Worm (Caenorhabditis elegans) whole organism, young adult: ENCODE results near the gene R09F10.1.
"Not testable (repeated sequence)": the region's sequence is repeated elsewhere in the genome, so short reads cannot be mapped to it uniquely, and the experiment has no call there.

Source experiments
- C06A6.2 ChIP-seq: fragments of 200-800 bp; sonication (Bioruptor generic); conservative IDR thresholded peaks from 2 replicates; pipeline ENCODE4 v1.3.6; 2022; ENCODE audit warnings: missing genetic modification characterization, missing compliant biosample characterization
- F10E7.11 ChIP-seq: sonication (generic microtip); optimal IDR thresholded peaks from 2 replicates; lab custom pipeline; 2017; ENCODE audit warnings: mild to moderate bottlenecking, missing genetic modification characterization, moderate library complexity, missing compliant biosample characterization
- F22D6.2 ChIP-seq: sonication (generic microtip); optimal IDR thresholded peaks from 2 replicates; lab custom pipeline; 2016; ENCODE audit warnings: mild to moderate bottlenecking, missing genetic modification characterization, missing compliant biosample characterization
- F23B12.7 ChIP-seq: sonication (generic microtip); optimal IDR thresholded peaks from 2 replicates; lab custom pipeline; 2017; ENCODE audit warnings: missing genetic modification characterization, mild to moderate bottlenecking, missing compliant biosample characterization, antibody characterized with exemption, moderate library complexity; ENCODE audit not compliant: insufficient read depth
- K11D2.4 ChIP-seq: fragments of 200-800 bp; sonication (Bioruptor generic); IDR thresholded peaks from 2 replicates; pipeline ENCODE4 v1.3.6; 2022; ENCODE audit warnings: missing genetic modification reagents, missing genetic modification characterization, missing compliant biosample characterization
- aptf-2 ChIP-seq: fragments of 200-800 bp; sonication (Bioruptor generic); conservative IDR thresholded peaks from 2 replicates; pipeline ENCODE4 v1.3.6; 2022; ENCODE audit warnings: missing genetic modification reagents, missing genetic modification characterization, missing compliant biosample characterization
- aptf-3 ChIP-seq: fragments of 200-800 bp; sonication (Bioruptor generic); IDR thresholded peaks from 2 replicates; pipeline ENCODE4 v1.3.6; 2022; ENCODE audit warnings: missing genetic modification characterization, missing compliant biosample characterization
- attf-3 ChIP-seq: fragments of 200-800 bp; sonication (Bioruptor generic); conservative IDR thresholded peaks from 2 replicates; pipeline ENCODE4 v1.3.6; 2022; ENCODE audit warnings: missing genetic modification reagents, missing genetic modification characterization, missing compliant biosample characterization
- attf-5 ChIP-seq: fragments of 200-800 bp; sonication (Bioruptor generic); optimal IDR thresholded peaks from 2 replicates; lab custom pipeline; 2018; ENCODE audit warnings: mild to moderate bottlenecking, missing genetic modification characterization, missing compliant biosample characterization
- ceh-79 ChIP-seq: sonication (generic microtip); optimal IDR thresholded peaks from 2 replicates; lab custom pipeline; 2017; ENCODE audit warnings: mild to moderate bottlenecking, missing genetic modification characterization, missing compliant biosample characterization
- ceh-91 ChIP-seq: fragments of 200-800 bp; sonication (Bioruptor generic); IDR thresholded peaks from 2 replicates; pipeline ENCODE4 v1.3.6; 2022; ENCODE audit warnings: missing genetic modification reagents, missing genetic modification characterization, missing compliant biosample characterization
- chd-7 ChIP-seq: sonication (generic microtip); optimal IDR thresholded peaks from 2 replicates; lab custom pipeline; 2016; ENCODE audit warnings: mild to moderate bottlenecking, missing genetic modification characterization, moderate library complexity, missing compliant biosample characterization
- dox-1 ChIP-seq: fragments of 200-800 bp; sonication (Bioruptor generic); IDR thresholded peaks from 2 replicates; pipeline ENCODE4 v1.3.6; 2022; ENCODE audit warnings: missing genetic modification reagents, missing genetic modification characterization, missing compliant biosample characterization
- efl-1 ChIP-seq: fragments of 150-350 bp; optimal IDR thresholded peaks from 2 replicates; lab custom pipeline; 2014; ENCODE audit warnings: missing biosample characterization, missing genetic modification reagents, missing genetic modification characterization
- egrh-3 ChIP-seq: fragments of 200-800 bp; sonication (Bioruptor generic); IDR thresholded peaks from 2 replicates; pipeline ENCODE4 v1.3.6; 2022; ENCODE audit warnings: missing genetic modification reagents, missing genetic modification characterization, missing compliant biosample characterization
- fkh-3 ChIP-seq: sonication (generic microtip); optimal IDR thresholded peaks from 2 replicates; lab custom pipeline; 2016; ENCODE audit warnings: mild to moderate bottlenecking, missing genetic modification characterization, missing compliant biosample characterization
- hrde-1 ChIP-seq: sonication (generic microtip); optimal IDR thresholded peaks from 2 replicates; lab custom pipeline; 2016; ENCODE audit warnings: missing genetic modification characterization, mild to moderate bottlenecking, missing compliant biosample characterization, moderate library complexity, missing genotype, missing genetic modification reagents, borderline replicate concordance
- lir-1 ChIP-seq: fragments of 200-800 bp; sonication (Bioruptor generic); conservative IDR thresholded peaks from 2 replicates; pipeline ENCODE4 v1.3.6; 2022; ENCODE audit warnings: missing genetic modification reagents, missing genetic modification characterization, missing compliant biosample characterization
- lsl-1 ChIP-seq: fragments of 200-800 bp; sonication (Bioruptor generic); optimal IDR thresholded peaks from 2 replicates; lab custom pipeline; 2018; ENCODE audit warnings: mild to moderate bottlenecking, missing genetic modification characterization, moderate library complexity, missing compliant biosample characterization
- lsy-27 ChIP-seq: sonication (generic microtip); optimal IDR thresholded peaks from 2 replicates; lab custom pipeline; 2017; ENCODE audit warnings: missing genetic modification characterization, mild to moderate bottlenecking, missing compliant biosample characterization, antibody characterized with exemption, missing genotype, borderline replicate concordance; ENCODE audit not compliant: insufficient read depth
- madf-3 ChIP-seq: fragments of 200-800 bp; sonication (Bioruptor generic); IDR thresholded peaks from 2 replicates; pipeline ENCODE4 v1.3.6; 2022; ENCODE audit warnings: missing genetic modification reagents, missing genetic modification characterization, missing compliant biosample characterization
- madf-6 ChIP-seq: fragments of 200-800 bp; sonication (Bioruptor generic); IDR thresholded peaks from 2 replicates; pipeline ENCODE4 v1.3.6; 2022; ENCODE audit warnings: missing genetic modification reagents, missing genetic modification characterization, missing compliant biosample characterization
- nfya-1 ChIP-seq: sonication (generic microtip); optimal IDR thresholded peaks from 2 replicates; lab custom pipeline; 2017; ENCODE audit warnings: antibody characterized with exemption, missing compliant biosample characterization, missing genetic modification characterization, borderline replicate concordance; ENCODE audit not compliant: insufficient read depth
- nfyb-1 ChIP-seq: fragments of 200-800 bp; sonication (Bioruptor generic); IDR thresholded peaks from 2 replicates; pipeline ENCODE4 v1.3.6; 2022; ENCODE audit warnings: missing genetic modification reagents, missing genetic modification characterization, missing compliant biosample characterization
- nhr-179 ChIP-seq: sonication (generic microtip); optimal IDR thresholded peaks from 2 replicates; lab custom pipeline; 2016; ENCODE audit warnings: mild to moderate bottlenecking, missing genetic modification characterization, missing compliant biosample characterization
- nhr-27 ChIP-seq: fragments of 200-800 bp; sonication (Bioruptor generic); optimal IDR thresholded peaks from 2 replicates; lab custom pipeline; 2018; ENCODE audit warnings: mild to moderate bottlenecking, missing genetic modification characterization, moderate library complexity, missing compliant biosample characterization
- nhr-90 ChIP-seq: sonication (generic microtip); optimal IDR thresholded peaks from 2 replicates; lab custom pipeline; 2016; ENCODE audit warnings: missing genotype, mild to moderate bottlenecking, missing genetic modification characterization, missing compliant biosample characterization
- rcor-1 ChIP-seq: fragments of 200-800 bp; sonication (Bioruptor generic); IDR thresholded peaks from 2 replicates; pipeline ENCODE4 v1.3.6; 2022; ENCODE audit warnings: missing genetic modification reagents, missing genetic modification characterization, missing compliant biosample characterization
- rec-8 ChIP-seq, 2 experiments: sonication (generic microtip); optimal IDR thresholded peaks; 2 replicates each; lab custom pipeline; 2016; ENCODE audit warnings: mild to moderate bottlenecking in 2 of 2, missing genetic modification characterization in 2 of 2, missing genetic modification reagents in 2 of 2, missing genotype in 2 of 2, missing biosample characterization in 1 of 2, missing compliant biosample characterization in 1 of 2, moderate library complexity in 1 of 2
- repo-1 ChIP-seq: sonication (generic microtip); optimal IDR thresholded peaks from 2 replicates; lab custom pipeline; 2017; ENCODE audit warnings: mild to moderate bottlenecking, missing genetic modification characterization, missing compliant biosample characterization
- rpc-1 ChIP-seq, 2 experiments: fragments of 150-350 bp in 1 of 2; sonication (generic microtip) in 1 of 2; optimal IDR thresholded peaks; 2 replicates each; lab custom pipeline; 2014 to 2018; ENCODE audit warnings: missing biosample characterization in 1 of 2, missing genetic modification characterization in 1 of 2, missing genetic modification reagents in 1 of 2, missing genotype in 1 of 2
- snpc-1.1 ChIP-seq: sonication (generic microtip); optimal IDR thresholded peaks from 2 replicates; lab custom pipeline; 2017; ENCODE audit warnings: missing genetic modification characterization, mild to moderate bottlenecking, missing compliant biosample characterization, antibody characterized with exemption, moderate library complexity, missing genotype, missing genetic modification reagents; ENCODE audit not compliant: insufficient read depth
- snpc-1.3 ChIP-seq: sonication (generic microtip); optimal IDR thresholded peaks from 2 replicates; lab custom pipeline; 2017; ENCODE audit warnings: missing genetic modification characterization, mild to moderate bottlenecking, missing compliant biosample characterization, antibody characterized with exemption, moderate library complexity, missing genotype, missing genetic modification reagents; ENCODE audit not compliant: insufficient read depth
- tlf-1 ChIP-seq: fragments of 200-800 bp; sonication (Bioruptor generic); optimal IDR thresholded peaks from 2 replicates; lab custom pipeline; 2018; ENCODE audit warnings: mild to moderate bottlenecking, missing genetic modification characterization, missing compliant biosample characterization
- ztf-22 ChIP-seq: fragments of 200-800 bp; sonication (Bioruptor generic); optimal IDR thresholded peaks from 2 replicates; lab custom pipeline; 2018; ENCODE audit warnings: mild to moderate bottlenecking, missing genetic modification characterization, moderate library complexity, missing compliant biosample characterization
- ztf-25 ChIP-seq: fragments of 200-800 bp; sonication (Bioruptor generic); IDR thresholded peaks from 2 replicates; pipeline ENCODE4 v1.3.6; 2022; ENCODE audit warnings: missing genetic modification reagents, missing genetic modification characterization, missing compliant biosample characterization

The R09F10.1 gene

ce11 chrX:8320889-8321288, 2.5 kb upstream of the R09F10.1 start, which contains the start of gene pqn-57:
TSS of gene pqn-57 (minus strand) at chrX:8320989.
- no peak for TF ChIP-seq lsy-27 (tag; lab: Kevin White, UChicago)
- no peak for TF ChIP-seq attf-3 (GFP tag; lab: Robert Waterston, UW)
- no peak for TF ChIP-seq aptf-3 (GFP tag; lab: Robert Waterston, UW)
- TF ChIP-seq nhr-27 (tag; lab: Kevin White, UChicago), result no peak
- no peak for TF ChIP-seq nfya-1
- no peak for TF ChIP-seq nhr-90 (tag; lab: Kevin White, UChicago)
- TF ChIP-seq nhr-179 (tag; lab: Kevin White, UChicago), result no peak

- TF ChIP-seq aptf-2; F23B12.7; nhr-90 (tag; lab: Kevin White, UChicago): not testable (repeated sequence)
Measured at ce11 chrX:8321811-8322210, 1.6 kb upstream of the R09F10.1 start, which contains the start of gene abu-9. TSS of gene abu-9 (plus strand) at chrX:8322111.

- TF ChIP-seq snpc-1.3 (tag; lab: Kevin White, UChicago) (no peak), madf-6 (GFP tag; lab: Robert Waterston, UW) (peak; percentile 45; the same call in 1 of the 2 replicates), efl-1 (GFP tag; lab: Kevin White, UChicago) (peak; percentile 32), K11D2.4 (GFP tag; lab: Robert Waterston, UW) (no peak), ztf-22 (GFP tag; lab: Kevin White, UChicago) (no peak), rpc-1 (optimal IDR thresholded peaks at IDR 0.05; lab: Kevin White, UChicago) (no peak), rpc-1 (tag; optimal IDR thresholded peaks at IDR 0.05; lab: Kevin White, UChicago) (no peak), hrde-1 (tag; lab: Kevin White, UChicago) (no peak), attf-5 (GFP tag; lab: Kevin White, UChicago) (no peak), rec-8 (tag; optimal IDR thresholded peaks at IDR 0.05; lab: Kevin White, UChicago) (no peak), C06A6.2 (GFP tag; lab: Robert Waterston, UW) (no peak), repo-1 (tag; lab: Kevin White, UChicago) (no peak), egrh-3 (no peak), dox-1 (GFP tag; lab: Robert Waterston, UW) (peak; percentile 41; the same call in 1 of the 2 replicates), F22D6.2 (tag; lab: Kevin White, UChicago) (no peak)
Measured at ce11 chrX:8326394-8326793, 3.0 kb downstream of the R09F10.1 start, which contains the start of gene R09F10.8. TSS of gene R09F10.8 (minus strand) at chrX:8326451.

- TF ChIP-seq tlf-1 (GFP tag; lab: Kevin White, UChicago) (no peak), ceh-79 (tag; lab: Kevin White, UChicago) (no peak), ztf-25 (GFP tag; lab: Robert Waterston, UW) (no peak), snpc-1.1 (tag; lab: Kevin White, UChicago) (no peak), rcor-1 (GFP tag; lab: Robert Waterston, UW) (no peak), madf-3 (GFP tag; lab: Robert Waterston, UW) (no peak), chd-7 (no peak), lsl-1 (GFP tag; lab: Kevin White, UChicago) (no peak), nfyb-1 (GFP tag; lab: Robert Waterston, UW) (no peak), nfya-1 (no peak), lir-1 (no peak), dox-1 (GFP tag; lab: Robert Waterston, UW) (no peak), repo-1 (tag; lab: Kevin White, UChicago) (no peak), ceh-91 (GFP tag; lab: Robert Waterston, UW) (no peak), fkh-3 (tag; lab: Kevin White, UChicago) (no peak), F10E7.11 (no peak)
Measured at ce11 chrX:8327800-8328199, 4.4 kb downstream of the R09F10.1 start, which contains the start of gene F55E10.4. TSS of gene F55E10.4 (minus strand) at chrX:8327900.
